Fruit fly (Drosophila melanogaster): ENCODE data around the gene vls.
A peak's percentile ranks its signal among the peaks of the same experiment; 100 is the strongest.

The vls gene

DNA sequence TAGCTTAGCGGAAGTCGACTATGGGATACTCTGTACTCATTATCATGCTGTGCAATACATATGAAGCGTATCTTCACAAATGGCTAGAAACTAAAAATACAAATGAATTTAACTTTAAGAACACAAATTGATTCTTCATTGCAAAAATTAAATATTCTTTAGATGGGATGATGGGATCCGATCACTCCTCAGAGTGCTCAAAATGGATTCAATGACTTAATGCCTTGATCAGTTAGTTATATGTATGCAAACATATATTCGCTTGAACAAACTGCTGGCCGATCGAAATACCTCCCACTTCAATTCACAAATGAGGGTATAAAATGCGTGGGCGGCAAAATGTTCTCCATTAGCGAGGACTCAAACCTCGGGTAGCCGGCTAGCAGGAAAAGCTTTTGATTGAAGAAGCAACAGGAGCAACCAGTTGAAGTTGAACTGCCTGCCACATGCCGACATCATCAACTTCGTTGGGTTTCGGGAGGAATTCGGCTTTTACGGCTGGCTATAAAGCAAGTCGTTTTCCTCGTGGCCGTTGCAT, 38.0 kb downstream of the vls start, which contains the start of gene sNPF (continued):
- TF ChIP-seq disco-r (GFP tag; optimal IDR thresholded peaks at IDR 0.05): peak; percentile 8
- TF ChIP-seq CG3281 (GFP tag; optimal IDR thresholded peaks at IDR 0.05): peak; percentile 62
- TF ChIP-seq CG3995 (GFP tag; optimal IDR thresholded peaks at IDR 0.05): no peak
- TF ChIP-seq CG17912 (GFP tag; optimal IDR thresholded peaks at IDR 0.05): no peak
- no peak; the same call in 1 of the 2 replicates for TF ChIP-seq lmd (GFP tag; IDR thresholded peaks at IDR 0.05)
- no peak for TF ChIP-seq dimm (GFP tag; IDR thresholded peaks at IDR 0.05)
- TF ChIP-seq klu (GFP tag; IDR thresholded peaks at IDR 0.05): peak; percentile 48; the same call in 1 of the 2 replicates
- no peak for TF ChIP-seq Tbp (GFP tag; optimal IDR thresholded peaks at IDR 0.05)
- no peak for TF ChIP-seq Dll (GFP tag; IDR thresholded peaks at IDR 0.05; ENCODE audit: partially characterized antibody)
- TF ChIP-seq nom (GFP tag; optimal IDR thresholded peaks at IDR 0.05): no peak
- peak; percentile 37 for TF ChIP-seq CG15011 (GFP tag; optimal IDR thresholded peaks at IDR 0.05)
- peak; percentile 45 for TF ChIP-seq jumu (GFP tag; optimal IDR thresholded peaks at IDR 0.05)
- TF ChIP-seq gt (GFP tag; IDR thresholded peaks at IDR 0.05): no peak
- no peak for TF ChIP-seq CG2116 (GFP tag; optimal IDR thresholded peaks at IDR 0.05)
- TF ChIP-seq Oli (tag; optimal IDR thresholded peaks at IDR 0.05): no peak
- TF ChIP-seq hb (GFP tag; IDR thresholded peaks at IDR 0.05; ENCODE audit: partially characterized antibody): no peak
- no peak for TF ChIP-seq ssp (GFP tag; IDR thresholded peaks at IDR 0.05)
- no peak for TF ChIP-seq ken (GFP tag; IDR thresholded peaks at IDR 0.05)
- TF ChIP-seq mld (GFP tag; IDR thresholded peaks at IDR 0.05; ENCODE audit: partially characterized antibody): no peak
- no peak for TF ChIP-seq CG10321 (GFP tag; IDR thresholded peaks at IDR 0.05)
- TF ChIP-seq CG4404 (GFP tag; IDR thresholded peaks at IDR 0.05): no peak
- no peak for TF ChIP-seq CG13123 (GFP tag; optimal IDR thresholded peaks at IDR 0.05)
- TF ChIP-seq Lim3 (GFP tag; IDR thresholded peaks at IDR 0.05): no peak
- TF ChIP-seq CG17359 (tag; optimal IDR thresholded peaks at IDR 0.05): no peak
- peak; percentile 80 for TF ChIP-seq CG7786 (GFP tag; optimal IDR thresholded peaks at IDR 0.05)
- TF ChIP-seq tup (GFP tag; optimal IDR thresholded peaks at IDR 0.05): no peak
- TF ChIP-seq CG13287 (GFP tag; IDR thresholded peaks at IDR 0.05; ENCODE audit: partially characterized antibody): no peak
- TF ChIP-seq luna (GFP tag; optimal IDR thresholded peaks at IDR 0.05): no peak
- TF ChIP-seq CG6689 (GFP tag; IDR thresholded peaks at IDR 0.05): no peak
- TF ChIP-seq CHES-1-like (GFP tag; optimal IDR thresholded peaks at IDR 0.05): peak; percentile 71
- peak; percentile 64 for TF ChIP-seq CG12219 (GFP tag; optimal IDR thresholded peaks at IDR 0.05)
- no peak for TF ChIP-seq trem (tag; optimal IDR thresholded peaks at IDR 0.05)
- no peak for TF ChIP-seq Ssrp (tag; optimal IDR thresholded peaks at IDR 0.05)
- no peak for TF ChIP-seq pzg (GFP tag; optimal IDR thresholded peaks at IDR 0.05)
- no peak for TF ChIP-seq Awh (GFP tag; IDR thresholded peaks at IDR 0.05)
- TF ChIP-seq CG11695 (GFP tag; IDR thresholded peaks at IDR 0.05): no peak
- peak; percentile 20 for TF ChIP-seq Sox102F (GFP tag; optimal IDR thresholded peaks at IDR 0.05)
- no peak for TF ChIP-seq CG33213 (GFP tag; optimal IDR thresholded peaks at IDR 0.05)
- no peak for TF ChIP-seq Med (GFP tag)
- TF ChIP-seq lilli (GFP tag; optimal IDR thresholded peaks at IDR 0.05): peak; percentile 72
- peak; percentile 28 for TF ChIP-seq CG18476 (GFP tag; optimal IDR thresholded peaks at IDR 0.05)
- peak; percentile 44 for TF ChIP-seq Xbp1 (GFP tag; optimal IDR thresholded peaks at IDR 0.05)
- no peak for TF ChIP-seq CG8765 (GFP tag; IDR thresholded peaks at IDR 0.05)
- no peak for TF ChIP-seq Bdp1 (GFP tag; optimal IDR thresholded peaks at IDR 0.05)
- no peak for TF ChIP-seq aop (GFP tag; IDR thresholded peaks at IDR 0.05)
- TF ChIP-seq sisA (GFP tag; IDR thresholded peaks at IDR 0.05): no peak
- no peak for TF ChIP-seq ro (GFP tag; IDR thresholded peaks at IDR 0.05)
- no peak for TF ChIP-seq pita (GFP tag; optimal IDR thresholded peaks at IDR 0.05)
- no peak for TF ChIP-seq sna (GFP tag; IDR thresholded peaks at IDR 0.05; ENCODE audit: partially characterized antibody)
- TF ChIP-seq btn (GFP tag; optimal IDR thresholded peaks at IDR 0.05): no peak
- TF ChIP-seq seq (GFP tag; IDR thresholded peaks at IDR 0.05): no peak
- TF ChIP-seq MBD-R2 (GFP tag; IDR thresholded peaks at IDR 0.05): no peak

All from whole organism, embryonic.